Fruit fly (Drosophila melanogaster) whole organism, wandering third instar larva: ENCODE measurements around the gene Lamtor1.

Experiments used
- CG9705 ChIP-seq: fragments of 200-800 bp; sonication (Bioruptor generic); optimal IDR thresholded peaks from 2 replicates; lab custom pipeline; 2018; ENCODE audit warnings: missing biosample characterization, mild to moderate bottlenecking, missing genetic modification characterization
- Dfd ChIP-seq: fragments of >200 bp; optimal IDR thresholded peaks from 2 replicates; lab custom pipeline; 2017; ENCODE audit warnings: missing biosample characterization, missing genetic modification characterization
- Dif ChIP-seq: fragments of 200-275, 200-300 bp; sonication (Bioruptor generic); optimal IDR thresholded peaks from 2 replicates; lab custom pipeline; 2018; ENCODE audit warnings: missing biosample characterization, missing genetic modification characterization; ENCODE audit not compliant: partially characterized antibody
- GATAd ChIP-seq: sonication (Bioruptor generic); optimal IDR thresholded peaks from 2 replicates; lab custom pipeline; 2016; ENCODE audit warnings: missing biosample characterization, missing genetic modification characterization
- HLH106 ChIP-seq: fragments of 200-800 bp; optimal IDR thresholded peaks from 3 replicates; lab custom pipeline; 2019; ENCODE audit warnings: missing biosample characterization, mild to moderate bottlenecking, missing genetic modification characterization, moderate library complexity
- Hnf4 ChIP-seq: fragments of 200-800 bp; sonication (Bioruptor generic); optimal IDR thresholded peaks from 2 replicates; lab custom pipeline; 2016; ENCODE audit warnings: missing biosample characterization, mild to moderate bottlenecking, missing genetic modification characterization
- Hr78 ChIP-seq: fragments of >200 bp; optimal IDR thresholded peaks from 2 replicates; lab custom pipeline; 2017; ENCODE audit warnings: missing biosample characterization, missing genetic modification characterization
- Hr83 ChIP-seq: fragments of 200-300 bp; sonication (Bioruptor generic); optimal IDR thresholded peaks from 2 replicates; lab custom pipeline; 2016; ENCODE audit warnings: missing biosample characterization, mild to moderate bottlenecking, missing genetic modification characterization, moderate library complexity; ENCODE audit not compliant: poor library complexity, severe bottlenecking
- Jra ChIP-seq: sonication (Bioruptor generic); optimal IDR thresholded peaks from 2 replicates; lab custom pipeline; 2016; ENCODE audit warnings: missing biosample characterization, missing genetic modification characterization
- Mio ChIP-seq: sonication (Bioruptor generic); optimal IDR thresholded peaks from 2 replicates; lab custom pipeline; 2016; ENCODE audit warnings: missing biosample characterization, missing genetic modification characterization
- Myc ChIP-seq: fragments of >200 bp; optimal IDR thresholded peaks from 2 replicates; lab custom pipeline; 2017
- N ChIP-seq: fragments of >200 bp; optimal IDR thresholded peaks from 2 replicates; lab custom pipeline; 2018; ENCODE audit warnings: missing biosample characterization, missing external identifiers, missing genetic modification characterization
- OdsH ChIP-seq: fragments of 200-800 bp; sonication (Bioruptor generic); optimal IDR thresholded peaks from 2 replicates; lab custom pipeline; 2016; ENCODE audit warnings: missing biosample characterization, mild to moderate bottlenecking, missing genetic modification characterization
- Rel ChIP-seq, 2 experiments: fragments of 200-800 bp; sonication (Bioruptor generic) in 1 of 2; optimal IDR thresholded peaks; 2 replicates in 1 of 2; 3 replicates in 1 of 2; lab custom pipeline; 2016 to 2019; ENCODE audit warnings: mild to moderate bottlenecking in 2 of 2, missing biosample characterization in 2 of 2, missing genetic modification characterization in 2 of 2, moderate library complexity in 1 of 2
- Sp1 ChIP-seq: fragments of 200-800 bp; sonication (Bioruptor generic); optimal IDR thresholded peaks from 3 replicates; lab custom pipeline; 2019; ENCODE audit warnings: missing biosample characterization, mild to moderate bottlenecking, missing genetic modification characterization, moderate library complexity
- Vsx2 ChIP-seq: fragments of 200-300, 225-300 bp; sonication (Bioruptor generic); optimal IDR thresholded peaks from 2 replicates; lab custom pipeline; 2018; ENCODE audit warnings: missing biosample characterization, missing genetic modification characterization; ENCODE audit not compliant: partially characterized antibody
- brk ChIP-seq: fragments of 200-800 bp; sonication (Bioruptor generic); optimal IDR thresholded peaks from 2 replicates; lab custom pipeline; 2016; ENCODE audit warnings: missing biosample characterization, mild to moderate bottlenecking, missing genetic modification characterization
- dl ChIP-seq, 2 experiments: fragments of 175-275, 200-275 bp in 1 of 2; fragments of 200-275 bp in 1 of 2; sonication (Bioruptor generic); optimal IDR thresholded peaks; lab custom pipeline; 2018; ENCODE audit warnings: mild to moderate bottlenecking in 2 of 2, missing biosample characterization in 2 of 2, missing genetic modification characterization in 2 of 2, moderate library complexity in 2 of 2; ENCODE audit not compliant: partially characterized antibody in 2 of 2, insufficient read depth in 1 of 2
- dmrt93B ChIP-seq: fragments of 200-800 bp; sonication (Bioruptor generic); optimal IDR thresholded peaks from 2 replicates; lab custom pipeline; 2018; ENCODE audit warnings: missing biosample characterization, mild to moderate bottlenecking, missing genetic modification characterization
- dsf ChIP-seq: sonication (Bioruptor generic); optimal IDR thresholded peaks from 2 replicates; lab custom pipeline; 2016; ENCODE audit warnings: missing biosample characterization, missing genetic modification characterization, borderline replicate concordance
- ey ChIP-seq: fragments of 200-800 bp; sonication (Bioruptor generic); optimal IDR thresholded peaks from 2 replicates; lab custom pipeline; 2016; ENCODE audit warnings: missing biosample characterization, missing genetic modification characterization
- foxo ChIP-seq, 2 experiments: fragments of 200-800 bp; sonication (Bioruptor generic); optimal IDR thresholded peaks; 2 replicates in 1 of 2; 3 replicates in 1 of 2; lab custom pipeline; 2016 to 2017; ENCODE audit warnings: missing biosample characterization in 2 of 2, missing genetic modification characterization in 2 of 2
- h ChIP-seq: fragments of 200-800 bp; sonication (Bioruptor generic); optimal IDR thresholded peaks from 3 replicates; lab custom pipeline; 2016; ENCODE audit warnings: missing biosample characterization, mild to moderate bottlenecking, missing genetic modification characterization
- lola ChIP-seq: fragments of >200 bp; optimal IDR thresholded peaks from 2 replicates; lab custom pipeline; 2017; ENCODE audit warnings: missing biosample characterization, missing genetic modification characterization
- pan ChIP-seq: fragments of >200 bp; optimal IDR thresholded peaks from 2 replicates; lab custom pipeline; 2017
- psq ChIP-seq: fragments of 200-800 bp; sonication (Bioruptor generic); optimal IDR thresholded peaks from 3 replicates; lab custom pipeline; 2017; ENCODE audit warnings: missing biosample characterization, mild to moderate bottlenecking, missing genetic modification characterization, moderate library complexity
- tai ChIP-seq: sonication (Bioruptor generic); optimal IDR thresholded peaks from 2 replicates; lab custom pipeline; 2016; ENCODE audit warnings: missing biosample characterization, missing genetic modification characterization
- usp ChIP-seq: fragments of >200 bp; optimal IDR thresholded peaks from 2 replicates; lab custom pipeline; 2017; ENCODE audit warnings: missing biosample characterization, missing genetic modification characterization
- woc ChIP-seq: sonication (Bioruptor generic); optimal IDR thresholded peaks from 2 replicates; lab custom pipeline; 2016; ENCODE audit warnings: missing biosample characterization, mild to moderate bottlenecking, missing genetic modification characterization

Lamtor1 gene

DNA sequence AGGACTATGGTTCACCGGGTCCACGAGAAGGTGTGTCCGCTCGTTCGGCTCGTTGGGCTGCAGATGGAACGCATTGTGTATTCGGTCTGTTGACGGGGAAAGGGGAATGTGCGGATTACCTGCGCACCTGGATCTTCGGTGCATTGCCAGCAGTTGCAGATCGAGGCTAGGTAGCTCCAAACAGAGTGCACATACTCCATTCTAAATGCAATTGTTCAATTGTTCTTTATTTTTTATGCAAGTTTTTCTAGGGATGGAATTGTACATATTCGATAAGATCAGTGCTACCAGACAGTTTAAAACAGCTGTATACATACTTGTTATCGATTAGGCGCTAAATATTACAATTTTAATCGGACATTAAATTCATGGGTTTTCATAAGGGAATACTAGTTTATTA, at the start of gene Lamtor1:
Gene Lamtor1 (minus strand): TSS at position 268 of the 400 bp plus-strand sequence.
- no peak for TF ChIP-seq CG9705
- TF ChIP-seq Hnf4 (GFP tag; lab: Kevin White, UChicago), result no peak
- TF ChIP-seq HLH106, result no peak
- TF ChIP-seq Hr83 (GFP tag; lab: Kevin White, UChicago), result no peak
- no peak for TF ChIP-seq Myc (lab: Kevin White, UChicago)
- no peak for TF ChIP-seq Dif (GFP tag; lab: Kevin White, UChicago)
- TF ChIP-seq foxo (GFP tag; optimal IDR thresholded peaks at IDR 0.05; lab: Kevin White, UChicago), result no peak
- TF ChIP-seq Jra (GFP tag; lab: Kevin White, UChicago), result no peak
- TF ChIP-seq dmrt93B (GFP tag; lab: Kevin White, UChicago), result no peak
- no peak for TF ChIP-seq pan
- no peak for TF ChIP-seq Mio (GFP tag; lab: Kevin White, UChicago)
- no peak for TF ChIP-seq N (GFP tag; lab: Kevin White, UChicago)

DNA sequence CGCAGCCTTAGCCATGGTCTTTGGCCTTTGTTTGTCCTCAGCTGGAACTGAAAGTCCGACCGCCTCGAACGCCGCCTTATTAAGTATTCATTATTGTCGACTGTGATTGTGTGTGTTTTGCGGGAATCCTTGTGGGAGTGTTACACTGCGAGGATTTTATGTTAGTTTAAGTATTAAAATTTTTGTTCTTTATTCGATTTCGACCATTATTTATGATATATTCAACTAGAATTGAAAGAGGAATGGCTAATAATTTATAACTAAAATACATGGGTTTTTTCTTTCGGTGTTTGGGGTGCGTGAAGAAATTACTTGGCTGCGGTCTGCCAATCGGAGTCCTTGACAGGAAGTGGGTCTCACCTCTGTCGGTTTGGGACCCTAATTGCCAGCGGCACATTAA, 33.7 kb upstream of the Lamtor1 start:
- no peak for TF ChIP-seq Jra (GFP tag; lab: Kevin White, UChicago)
- TF ChIP-seq Dif (GFP tag; lab: Kevin White, UChicago), result no peak
- no peak for TF ChIP-seq Hr83 (GFP tag; lab: Kevin White, UChicago)
- TF ChIP-seq HLH106, result no peak
- TF ChIP-seq tai (GFP tag; lab: Kevin White, UChicago), result no peak
- no peak for TF ChIP-seq CG9705
- TF ChIP-seq woc (GFP tag; lab: Kevin White, UChicago), result no peak
- no peak for TF ChIP-seq OdsH (GFP tag; lab: Kevin White, UChicago)
- TF ChIP-seq foxo (GFP tag; optimal IDR thresholded peaks at IDR 0.05; lab: Kevin White, UChicago), result no peak
- TF ChIP-seq, all 38 proteins: peak for 0

DNA sequence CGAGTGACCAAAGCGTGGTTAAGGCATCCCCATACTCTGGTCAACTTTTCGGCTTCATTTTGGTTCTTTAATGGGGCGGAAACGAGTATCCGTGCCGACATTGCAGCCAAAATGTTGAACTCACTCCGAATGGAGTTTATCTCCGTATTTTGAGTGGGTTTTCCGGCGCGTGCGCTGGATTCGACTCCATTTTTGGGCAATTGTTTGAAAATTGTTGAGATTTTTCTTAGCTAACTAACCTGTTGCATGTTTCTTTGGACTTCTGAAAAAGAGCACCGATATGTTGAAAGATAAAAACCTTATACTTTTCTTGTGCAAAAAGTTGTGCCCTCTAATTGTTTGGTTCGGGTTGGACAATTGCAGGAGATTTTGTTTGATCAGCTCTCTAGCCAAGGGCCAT, 7.8 kb upstream of the Lamtor1 start:
- no peak for TF ChIP-seq Hr83 (GFP tag; lab: Kevin White, UChicago)
- no peak for TF ChIP-seq N (GFP tag; lab: Kevin White, UChicago)
- TF ChIP-seq Vsx2, result peak; percentile 6
- TF ChIP-seq Myc (lab: Kevin White, UChicago), result no peak
- TF ChIP-seq Mio (GFP tag; lab: Kevin White, UChicago), result no peak
- no peak for TF ChIP-seq dl (GFP tag; optimal IDR thresholded peaks at IDR 0.05; lab: Kevin White, UChicago; ENCODE audit: insufficient read depth in 1 of 2, partially characterized antibody in 2 of 2)

DNA sequence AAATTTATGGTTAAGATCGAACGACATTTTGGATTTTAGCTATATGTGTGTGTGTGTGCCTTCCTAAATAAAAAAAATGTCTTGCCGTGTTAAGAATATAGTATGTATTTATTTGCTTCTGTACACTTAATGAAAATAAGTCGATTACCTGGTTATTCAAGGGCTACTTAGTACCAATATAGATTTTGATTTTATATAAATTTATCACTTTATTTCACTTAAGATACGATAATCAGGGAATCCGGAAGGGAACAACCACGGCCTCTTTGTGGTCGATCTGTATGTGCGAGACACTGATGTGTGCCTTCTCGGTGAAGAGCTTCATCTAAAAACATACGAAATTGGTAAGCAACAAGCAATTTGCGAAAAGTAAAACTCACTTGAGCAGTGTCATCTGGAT, 1.1 kb downstream of the Lamtor1 start, which contains the start of gene CG14183:
Gene CG14183 (minus strand): TSS at position 101 of the 400 bp plus-strand sequence.
- TF ChIP-seq Dif (GFP tag; lab: Kevin White, UChicago) (no peak), psq (GFP tag; lab: Kevin White, UChicago) (no peak), Hr78 (GFP tag; lab: Kevin White, UChicago) (no peak), Rel (GFP tag; optimal IDR thresholded peaks at IDR 0.05; lab: Kevin White, UChicago) (no peak), Rel (tag; optimal IDR thresholded peaks at IDR 0.05; lab: Kevin White, UChicago) (no peak), dsf (GFP tag; lab: Kevin White, UChicago) (no peak), Sp1 (GFP tag; lab: Kevin White, UChicago) (no peak), GATAd (GFP tag; lab: Kevin White, UChicago) (no peak), HLH106 (no peak), lola (no peak), tai (GFP tag; lab: Kevin White, UChicago) (no peak), Hr83 (GFP tag; lab: Kevin White, UChicago) (no peak), ey (GFP tag; lab: Kevin White, UChicago) (no peak), Dfd (GFP tag; lab: Kevin White, UChicago) (no peak), brk (GFP tag; lab: Kevin White, UChicago) (no peak), dl (GFP tag; optimal IDR thresholded peaks at IDR 0.05; lab: Kevin White, UChicago; ENCODE audit: insufficient read depth in 1 of 2, partially characterized antibody in 2 of 2) (no peak), foxo (GFP tag; optimal IDR thresholded peaks at IDR 0.05; lab: Kevin White, UChicago) (no peak), h (GFP tag; lab: Kevin White, UChicago) (no peak), Hnf4 (GFP tag; lab: Kevin White, UChicago) (no peak), usp (GFP tag; lab: Kevin White, UChicago) (no peak)
